Fruit fly (Drosophila melanogaster) whole organism, embryonic: ENCODE data around the gene Muc11A.

Experiments
- Adf1 ChIP-seq: fragments of 200-800 bp; sonication (Bioruptor generic); IDR thresholded peaks from 2 replicates; pipeline ENCODE4 v1.3.6; 2022; ENCODE audit warnings: missing biosample characterization, missing genetic modification characterization
- B-H1 ChIP-seq: fragments of 200-800 bp; sonication (Bioruptor generic); IDR thresholded peaks from 3 replicates; pipeline ENCODE4 v1.3.6; 2022; ENCODE audit warnings: missing biosample characterization, missing genetic modification characterization
- Bgb ChIP-seq: fragments of 200-800 bp; sonication (Bioruptor generic); IDR thresholded peaks from 2 replicates; pipeline ENCODE4 v1.3.6; 2022; ENCODE audit warnings: missing biosample characterization, missing genetic modification characterization; ENCODE audit not compliant: partially characterized antibody
- CG11456 ChIP-seq: fragments of 200-800 bp; sonication (Bioruptor generic); IDR thresholded peaks from 3 replicates; pipeline ENCODE4 v1.3.6; 2022; ENCODE audit warnings: missing biosample characterization, missing genetic modification characterization
- CG12104 ChIP-seq: fragments of 200-800 bp; sonication (Bioruptor generic); optimal IDR thresholded peaks from 3 replicates; lab custom pipeline; 2016; ENCODE audit warnings: missing biosample characterization, missing genetic modification characterization
- CG15073 ChIP-seq: fragments of 200-800 bp; sonication (Bioruptor generic); optimal IDR thresholded peaks from 2 replicates; lab custom pipeline; 2016; ENCODE audit warnings: missing biosample characterization, missing genetic modification characterization
- CG15479 ChIP-seq: fragments of 200-800 bp; sonication (Bioruptor generic); optimal IDR thresholded peaks from 3 replicates; lab custom pipeline; 2019; ENCODE audit warnings: missing biosample characterization, mild to moderate bottlenecking, missing genetic modification characterization, moderate library complexity
- CG17328 ChIP-seq: fragments of 200-800 bp; sonication (Bioruptor generic); IDR thresholded peaks from 2 replicates; pipeline ENCODE4 v1.3.6; 2022; ENCODE audit warnings: missing biosample characterization, missing genetic modification characterization
- CG17612 ChIP-seq: fragments of 200-800 bp; sonication (Bioruptor generic); IDR thresholded peaks from 2 replicates; pipeline ENCODE4 v1.3.6; 2022; ENCODE audit warnings: missing biosample characterization, missing genetic modification characterization
- CG17829 ChIP-seq: fragments of 200-800 bp; optimal IDR thresholded peaks from 2 replicates; lab custom pipeline; 2019; ENCODE audit warnings: missing biosample characterization, mild to moderate bottlenecking, missing genetic modification characterization, moderate library complexity
- CG32772 ChIP-seq: fragments of 200-800 bp; sonication (Bioruptor generic); IDR thresholded peaks from 2 replicates; pipeline ENCODE4 v1.3.6; 2022; ENCODE audit warnings: missing biosample characterization, missing genetic modification characterization
- CG3407 ChIP-seq: fragments of 200-800 bp; sonication (Bioruptor generic); optimal IDR thresholded peaks from 2 replicates; lab custom pipeline; 2018; ENCODE audit warnings: missing biosample characterization, mild to moderate bottlenecking, missing genetic modification characterization
- CG3995 ChIP-seq: fragments of 200-800 bp; sonication (Bioruptor generic); optimal IDR thresholded peaks from 3 replicates; lab custom pipeline; 2016; ENCODE audit warnings: missing biosample characterization, missing genetic modification characterization
- CG4328 ChIP-seq: fragments of 200-800 bp; sonication (Bioruptor generic); optimal IDR thresholded peaks from 3 replicates; lab custom pipeline; 2017; ENCODE audit warnings: missing biosample characterization, missing genetic modification reagents, missing genetic modification characterization
- CG5180 ChIP-seq: fragments of 200-800 bp; sonication (Bioruptor generic); optimal IDR thresholded peaks from 3 replicates; lab custom pipeline; 2017; ENCODE audit warnings: missing biosample characterization, missing genetic modification characterization, mild to moderate bottlenecking, moderate library complexity, missing genetic modification reagents
- CG8089 ChIP-seq: fragments of 200-800 bp; sonication (Bioruptor generic); optimal IDR thresholded peaks from 3 replicates; lab custom pipeline; 2016; ENCODE audit warnings: missing biosample characterization, missing genetic modification characterization
- CG8290 ChIP-seq, 3 experiments: fragments of 200-800 bp; sonication (Bioruptor generic); optimal IDR thresholded peaks; 2 replicates each; lab custom pipeline; 2016 to 2019; ENCODE audit warnings: missing biosample characterization in 3 of 3, missing genetic modification characterization in 3 of 3, mild to moderate bottlenecking in 2 of 3, moderate library complexity in 1 of 3
- CG8359 ChIP-seq: fragments of 200-800 bp; sonication (Bioruptor generic); optimal IDR thresholded peaks from 2 replicates; lab custom pipeline; 2017; ENCODE audit warnings: missing biosample characterization, mild to moderate bottlenecking, missing genetic modification characterization, borderline replicate concordance
- CTCF ChIP-seq: fragments of 200-800 bp; sonication (Bioruptor generic); optimal IDR thresholded peaks from 2 replicates; lab custom pipeline; 2017; ENCODE audit warnings: missing biosample characterization, mild to moderate bottlenecking, missing genetic modification characterization, moderate library complexity
- Camta ChIP-seq: fragments of 200-800 bp; sonication (Bioruptor generic); optimal IDR thresholded peaks from 2 replicates; lab custom pipeline; 2016; ENCODE audit warnings: missing biosample characterization, missing genetic modification characterization
- Chrac-16 ChIP-seq: fragments of 200-800 bp; sonication (Bioruptor generic); optimal IDR thresholded peaks from 3 replicates; lab custom pipeline; 2016; ENCODE audit warnings: missing biosample characterization, missing genetic modification characterization
- D19B ChIP-seq: fragments of 200-800 bp; sonication (Bioruptor generic); optimal IDR thresholded peaks from 2 replicates; lab custom pipeline; 2017; ENCODE audit warnings: missing biosample characterization, mild to moderate bottlenecking, missing genetic modification characterization
- Dip3 ChIP-seq: fragments of 200-800 bp; sonication (Bioruptor generic); optimal IDR thresholded peaks from 3 replicates; lab custom pipeline; 2016; ENCODE audit warnings: missing biosample characterization, missing genetic modification characterization
- Dll ChIP-seq: fragments of 200-800 bp; sonication (Bioruptor generic); IDR thresholded peaks from 4 replicates; pipeline ENCODE4 v1.3.6; 2022; ENCODE audit warnings: missing biosample characterization, missing genetic modification characterization; ENCODE audit not compliant: partially characterized antibody
- Doc2 ChIP-seq: fragments of 200-800 bp; sonication (Bioruptor generic); IDR thresholded peaks from 2 replicates; pipeline ENCODE4 v1.3.6; 2022; ENCODE audit warnings: missing biosample characterization, missing genetic modification characterization
- HLH54F ChIP-seq: fragments of 200-800 bp; sonication (Bioruptor generic); optimal IDR thresholded peaks from 3 replicates; lab custom pipeline; 2016; ENCODE audit warnings: missing biosample characterization, missing genetic modification characterization
- Hmx ChIP-seq: fragments of 200-800 bp; sonication (Bioruptor generic); optimal IDR thresholded peaks from 2 replicates; lab custom pipeline; 2016; ENCODE audit warnings: missing biosample characterization, missing genetic modification characterization
- MBD-R2 ChIP-seq: fragments of 200-800 bp; sonication (Bioruptor generic); IDR thresholded peaks from 2 replicates; pipeline ENCODE4 v1.3.6; 2022; ENCODE audit warnings: missing biosample characterization, missing genetic modification characterization
- Mad ChIP-seq: fragments of 200-800 bp; sonication (Bioruptor generic); optimal IDR thresholded peaks from 2 replicates; lab custom pipeline; 2016; ENCODE audit warnings: missing biosample characterization, missing genetic modification characterization
- Mrtf ChIP-seq: fragments of 200-800 bp; sonication (Bioruptor generic); IDR thresholded peaks from 3 replicates; pipeline ENCODE4 v1.3.6; 2022; ENCODE audit warnings: missing biosample characterization, missing genetic modification characterization
- Myb ChIP-seq: fragments of 200-800 bp; sonication (Bioruptor generic); optimal IDR thresholded peaks from 2 replicates; lab custom pipeline; 2016; ENCODE audit warnings: missing biosample characterization, missing genetic modification characterization
- Rfx ChIP-seq: fragments of 200-800 bp; sonication (Bioruptor generic); IDR thresholded peaks from 2 replicates; pipeline ENCODE4 v1.3.6; 2022; ENCODE audit warnings: missing biosample characterization, missing genetic modification characterization
- Rx ChIP-seq: fragments of 200-800 bp; sonication (Bioruptor generic); IDR thresholded peaks from 2 replicates; pipeline ENCODE4 v1.3.6; 2022; ENCODE audit warnings: missing biosample characterization, missing genetic modification characterization
- Taf1 ChIP-seq: fragments of 200-800 bp; sonication (Bioruptor generic); IDR thresholded peaks from 2 replicates; pipeline ENCODE4 v1.3.6; 2022; ENCODE audit warnings: missing biosample characterization, missing genetic modification characterization
- ab ChIP-seq: fragments of 200-800 bp; sonication (Bioruptor generic); optimal IDR thresholded peaks from 2 replicates; lab custom pipeline; 2016; ENCODE audit warnings: missing biosample characterization, missing genetic modification characterization
- bbx ChIP-seq: fragments of 200-800 bp; sonication (Bioruptor generic); IDR thresholded peaks from 2 replicates; pipeline ENCODE4 v1.3.6; 2022; ENCODE audit warnings: missing biosample characterization, missing genetic modification characterization; ENCODE audit not compliant: partially characterized antibody
- chif ChIP-seq, 2 experiments: fragments of 200-800 bp; sonication (Bioruptor generic); optimal IDR thresholded peaks; 3 replicates each; lab custom pipeline; 2016; ENCODE audit warnings: missing biosample characterization in 2 of 2, missing genetic modification characterization in 2 of 2
- crp ChIP-seq, 2 experiments: fragments of 200-800 bp; sonication (Bioruptor generic); optimal IDR thresholded peaks; 2 replicates in 1 of 2; 3 replicates in 1 of 2; lab custom pipeline; 2017; ENCODE audit warnings: missing biosample characterization in 2 of 2, missing genetic modification characterization in 2 of 2, mild to moderate bottlenecking in 1 of 2, moderate library complexity in 1 of 2
- eve ChIP-seq, 2 experiments: fragments of >200 bp; optimal IDR thresholded peaks; 2 replicates each; lab custom pipeline; 2017; ENCODE audit warnings: missing biosample characterization in 2 of 2, missing genetic modification characterization in 2 of 2
- exex ChIP-seq: fragments of 200-800 bp; sonication (Bioruptor generic); optimal IDR thresholded peaks from 4 replicates; lab custom pipeline; 2018; ENCODE audit warnings: missing biosample characterization, mild to moderate bottlenecking, missing genetic modification characterization, moderate library complexity
- ham ChIP-seq: fragments of 200-800 bp; sonication (Bioruptor generic); IDR thresholded peaks from 2 replicates; pipeline ENCODE4 v1.3.6; 2022; ENCODE audit warnings: missing biosample characterization, missing genetic modification characterization
- hbn ChIP-seq: fragments of 200-800 bp; sonication (Bioruptor generic); IDR thresholded peaks from 2 replicates; pipeline ENCODE4 v1.3.6; 2022; ENCODE audit warnings: missing biosample characterization, missing genetic modification characterization; ENCODE audit not compliant: partially characterized antibody
- insv ChIP-seq, 2 experiments: fragments of 200-800 bp; sonication (Bioruptor generic); optimal IDR thresholded peaks; 3 replicates each; lab custom pipeline; 2016 to 2018; ENCODE audit warnings: missing biosample characterization in 2 of 2, missing genetic modification characterization in 2 of 2
- mld ChIP-seq: fragments of 200-800 bp; sonication (Bioruptor generic); IDR thresholded peaks from 3 replicates; pipeline ENCODE4 v1.3.6; 2022; ENCODE audit warnings: missing biosample characterization, missing genetic modification characterization; ENCODE audit not compliant: partially characterized antibody
- onecut ChIP-seq: fragments of 200-800 bp; sonication (Bioruptor generic); IDR thresholded peaks from 2 replicates; pipeline ENCODE4 v1.3.6; 2022; ENCODE audit warnings: missing biosample characterization, missing genetic modification characterization
- ro ChIP-seq: fragments of 200-800 bp; sonication (Bioruptor generic); IDR thresholded peaks from 2 replicates; pipeline ENCODE4 v1.3.6; 2022; ENCODE audit warnings: missing biosample characterization, missing genetic modification characterization
- salm ChIP-seq: fragments of 200-800 bp; sonication (Bioruptor generic); optimal IDR thresholded peaks from 2 replicates; lab custom pipeline; 2018; ENCODE audit warnings: missing biosample characterization, mild to moderate bottlenecking, missing genetic modification characterization
- zfh1 ChIP-seq: fragments of 200-800 bp; sonication (Bioruptor generic); IDR thresholded peaks from 3 replicates; pipeline ENCODE4 v1.3.6; 2022; ENCODE audit warnings: missing biosample characterization, missing genetic modification characterization

Gene Muc11A

DNA sequence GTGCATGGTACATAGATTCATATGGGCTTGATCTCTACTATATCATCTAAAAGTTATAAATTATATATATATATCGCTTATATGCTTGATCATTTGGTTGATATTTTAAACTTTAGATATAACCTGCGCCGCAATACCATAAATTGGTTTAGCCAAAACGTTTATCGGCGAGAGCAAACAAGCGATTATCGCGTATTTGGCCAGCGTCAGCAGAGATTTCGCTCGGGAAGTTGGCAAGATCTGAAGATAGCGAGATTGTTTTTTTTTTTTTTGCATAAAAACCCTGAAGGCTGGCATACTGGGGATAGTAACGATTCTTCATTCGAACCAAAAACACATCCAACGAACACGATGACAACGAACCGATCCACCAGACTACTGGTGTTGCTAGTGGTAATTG lies at the start of gene Muc11A:
Gene Muc11A, plus strand, starts transcription at position 301 of the 400 bp plus-strand sequence.
- TF ChIP-seq D19B (GFP tag; lab: Kevin White, UChicago) (no peak), salm (no peak), Doc2 (GFP tag; lab: Robert Waterston, UW) (no peak), CG15479 (GFP tag; lab: Kevin White, UChicago) (no peak), CG17612 (GFP tag; lab: Robert Waterston, UW) (no peak), Mrtf (GFP tag; lab: Robert Waterston, UW) (no peak), Rfx (no peak), CG12104 (no peak), Hmx (GFP tag; lab: Kevin White, UChicago) (no peak), Rx (GFP tag; lab: Robert Waterston, UW) (no peak), Camta (GFP tag; lab: Kevin White, UChicago) (no peak), CG17829 (tag; lab: Kevin White, UChicago) (no peak), CG5180 (no peak), eve (GFP tag; optimal IDR thresholded peaks at IDR 0.05; lab: Kevin White, UChicago) (no peak)

dm6 chrX:12012149-12013097 lies 47.2 kb upstream of the Muc11A start, which contains the start of the genes CG1492 and regucalcin:
CG1492 (minus strand) TSS chrX:12012211.
regucalcin (plus strand) TSS chrX:12012377.
- TF ChIP-seq CG3995 (GFP tag; lab: Kevin White, UChicago) (no peak), onecut (GFP tag; lab: Robert Waterston, UW) (no peak), MBD-R2 (GFP tag; lab: Robert Waterston, UW) (peak; percentile 50; the same call in 1 of the 2 replicates), Myb (GFP tag; lab: Kevin White, UChicago) (peak; percentile 89), CG8359 (peak; percentile 100), chif (GFP tag; optimal IDR thresholded peaks at IDR 0.05; lab: Kevin White, UChicago) (no peak), Dip3 (GFP tag; lab: Kevin White, UChicago) (no peak), crp (GFP tag; optimal IDR thresholded peaks at IDR 0.05; lab: Kevin White, UChicago) (peak; percentile 67 to 94), CG32772 (GFP tag; lab: Robert Waterston, UW) (no peak), CG8089 (GFP tag; lab: Kevin White, UChicago) (no peak), insv (GFP tag; optimal IDR thresholded peaks at IDR 0.05; lab: Kevin White, UChicago) (no peak), Adf1 (GFP tag; lab: Robert Waterston, UW) (no peak), ham (GFP tag; lab: Robert Waterston, UW) (no peak), CG3407 (GFP tag; lab: Kevin White, UChicago) (no peak), Mad (GFP tag; lab: Kevin White, UChicago) (no peak), CG11456 (GFP tag; lab: Robert Waterston, UW) (no peak), CG4328 (no peak), mld (no peak), Bgb (peak; percentile 41; the same call in 1 of the 2 replicates), HLH54F (GFP tag; lab: Kevin White, UChicago) (no peak), hbn (GFP tag; lab: Robert Waterston, UW) (0 out of 2 replicates have a peak, but pooled peaks have one; percentile 22), Chrac-16 (GFP tag; lab: Kevin White, UChicago) (no peak), Mrtf (GFP tag; lab: Robert Waterston, UW) (no peak), Taf1 (GFP tag; lab: Robert Waterston, UW) (no peak), CG8290 (GFP tag; optimal IDR thresholded peaks at IDR 0.05; lab: Kevin White, UChicago) (peak; percentile 32), CG8290 (tag; optimal IDR thresholded peaks at IDR 0.05; lab: Kevin White, UChicago) (peak in 1 of 2 experiments; percentile 14), CG15073 (GFP tag; lab: Kevin White, UChicago) (no peak), bbx (GFP tag; lab: Robert Waterston, UW) (peak; percentile 32; the same call in 1 of the 2 replicates), CG17328 (GFP tag; lab: Robert Waterston, UW) (no peak), B-H1 (GFP tag; lab: Robert Waterston, UW) (no peak), CTCF (GFP tag; lab: Kevin White, UChicago) (peak; percentile 4), zfh1 (GFP tag; lab: Robert Waterston, UW) (no peak), exex (tag; lab: Kevin White, UChicago) (peak; percentile 21), Dll (GFP tag; lab: Robert Waterston, UW) (no peak; the same call in 3 of the 4 replicates), ro (no peak), ab (no peak)
